Worm (Caenorhabditis elegans): ENCODE measurements around the gene cox-6B.

cox-6B gene

ce11 chrIII:2686064-2686463 is 13.4 kb upstream of the cox-6B start, which contains the start of the genes Y71H2AL.2, Y71H2AL.4 and pbo-1:
Gene Y71H2AL.2 (plus strand): TSS chrIII:2686364.
Gene Y71H2AL.4 (plus strand): TSS chrIII:2686408.
Gene pbo-1 (minus strand): TSS chrIII:2686463.
- TF ChIP-seq eor-1 (tag; optimal IDR thresholded peaks at IDR 0.05) (no peak), ama-1 (optimal IDR thresholded peaks at IDR 0.05) (no peak), nhr-43 (tag; optimal IDR thresholded peaks at IDR 0.05; ENCODE audit: poor library complexity, severe bottlenecking) (no peak), lin-39 (tag; optimal IDR thresholded peaks at IDR 0.05) (no peak), fkh-10 (GFP tag; optimal IDR thresholded peaks at IDR 0.05) (no peak), nhr-23 (tag; optimal IDR thresholded peaks at IDR 0.05) (no peak), ceh-9 (tag; optimal IDR thresholded peaks at IDR 0.05) (no peak), ceh-16 (tag; optimal IDR thresholded peaks at IDR 0.05) (no peak), unc-39 (tag; optimal IDR thresholded peaks at IDR 0.05) (no peak), mdl-1 (tag; optimal IDR thresholded peaks at IDR 0.05) (no peak), lsy-12 (tag; optimal IDR thresholded peaks at IDR 0.05) (no peak), ceh-28 (tag; optimal IDR thresholded peaks at IDR 0.05) (no peak), aly-2 (tag; optimal IDR thresholded peaks at IDR 0.05) (no peak)

- TF ChIP-seq lin-15B (tag; optimal IDR thresholded peaks at IDR 0.05) (no peak), elt-1 (tag; optimal IDR thresholded peaks at IDR 0.05) (no peak), ceh-9 (tag; optimal IDR thresholded peaks at IDR 0.05) (no peak), elt-3 (tag; optimal IDR thresholded peaks at IDR 0.05) (no peak), zag-1 (tag; optimal IDR thresholded peaks at IDR 0.05) (no peak), nhr-43 (tag; optimal IDR thresholded peaks at IDR 0.05; ENCODE audit: poor library complexity, severe bottlenecking) (no peak), fkh-10 (GFP tag; optimal IDR thresholded peaks at IDR 0.05) (peak; percentile 81)
These were observed 12.8 kb upstream of the cox-6B start for ce11 chrIII:2686663-2687062.

ce11 chrIII:2687412-2687811 is 12.1 kb upstream of the cox-6B start:
- TF ChIP-seq elt-2 (tag; optimal IDR thresholded peaks at IDR 0.05) (peak; percentile 87), pqm-1 (tag; optimal IDR thresholded peaks at IDR 0.05) (peak; percentile 55), pha-4 (tag; optimal IDR thresholded peaks at IDR 0.05) (peak; percentile 17), nhr-23 (tag; optimal IDR thresholded peaks at IDR 0.05) (no peak)

ce11 chrIII:2698740-2699139 is 723 bp upstream of the cox-6B start, which contains the start of gene slc-30A9:
Gene slc-30A9 (minus strand): TSS chrIII:2698817.
- no peak for TF ChIP-seq jun-1 (tag; optimal IDR thresholded peaks at IDR 0.05)
- TF ChIP-seq ceh-9 (tag; optimal IDR thresholded peaks at IDR 0.05): no peak
- TF ChIP-seq unc-39 (tag; optimal IDR thresholded peaks at IDR 0.05): no peak
- TF ChIP-seq ama-1 (optimal IDR thresholded peaks at IDR 0.05): no peak
- TF ChIP-seq sea-2 (GFP tag; optimal IDR thresholded peaks at IDR 0.05): no peak
- no peak for TF ChIP-seq nhr-12 (tag; optimal IDR thresholded peaks at IDR 0.05)
- TF ChIP-seq ceh-28 (tag; optimal IDR thresholded peaks at IDR 0.05): no peak
- TF ChIP-seq nhr-76 (tag; optimal IDR thresholded peaks at IDR 0.05): no peak
- TF ChIP-seq nhr-25 (tag; optimal IDR thresholded peaks at IDR 0.05): no peak
- no peak for TF ChIP-seq nhr-43 (tag; optimal IDR thresholded peaks at IDR 0.05; ENCODE audit: poor library complexity, severe bottlenecking)
- TF ChIP-seq lsy-12 (tag; optimal IDR thresholded peaks at IDR 0.05): no peak
- peak; percentile 43 for TF ChIP-seq nfya-1 (tag; optimal IDR thresholded peaks at IDR 0.05; ENCODE audit: insufficient read depth)
- TF ChIP-seq pha-4 (tag; optimal IDR thresholded peaks at IDR 0.05): peak; percentile 85
- TF ChIP-seq ZK546.5 (tag; optimal IDR thresholded peaks at IDR 0.05): no peak
- peak; percentile 70 for TF ChIP-seq lin-15B (tag; optimal IDR thresholded peaks at IDR 0.05)
- TF ChIP-seq mdl-1 (tag; optimal IDR thresholded peaks at IDR 0.05): no peak
- TF ChIP-seq daf-12 (tag; optimal IDR thresholded peaks at IDR 0.05): no peak
- no peak for TF ChIP-seq nhr-67 (tag; optimal IDR thresholded peaks at IDR 0.05)

- TF ChIP-seq nhr-43 (tag; optimal IDR thresholded peaks at IDR 0.05; ENCODE audit: poor library complexity, severe bottlenecking) (no peak), eor-1 (tag; optimal IDR thresholded peaks at IDR 0.05) (no peak), nhr-67 (tag; optimal IDR thresholded peaks at IDR 0.05) (no peak), ztf-4 (tag; optimal IDR thresholded peaks at IDR 0.05) (no peak), pqm-1 (tag; optimal IDR thresholded peaks at IDR 0.05) (no peak), nhr-76 (tag; optimal IDR thresholded peaks at IDR 0.05) (no peak), nhr-28 (tag; optimal IDR thresholded peaks at IDR 0.05) (no peak), fos-1 (tag; optimal IDR thresholded peaks at IDR 0.05) (no peak), R02D3.7 (tag; optimal IDR thresholded peaks at IDR 0.05) (no peak)
These were observed 1.2 kb downstream of the cox-6B start, which contains the start of gene set-27 for ce11 chrIII:2700637-2701036. Gene set-27 (plus strand): TSS chrIII:2700937.
